Worm (Caenorhabditis elegans) whole organism, L2 larva: ENCODE measurements around the gene ugt-12.
A peak's percentile ranks its signal among the peaks of the same experiment; 100 is the strongest.

ENCODE experiments used
- C34F6.9 ChIP-seq: fragments of 150-350 bp; optimal IDR thresholded peaks from 2 replicates; lab custom pipeline; 2014; ENCODE audit warnings: missing biosample characterization, missing genetic modification characterization
- F13H6.1 ChIP-seq: sonication (generic microtip); optimal IDR thresholded peaks from 2 replicates; lab custom pipeline; 2016; ENCODE audit warnings: missing genetic modification characterization, missing compliant biosample characterization
- R02D3.7 ChIP-seq: fragments of 150-350 bp; optimal IDR thresholded peaks from 2 replicates; lab custom pipeline; 2014; ENCODE audit warnings: missing biosample characterization, missing genetic modification characterization
- alr-1 ChIP-seq: fragments of 150-350 bp; optimal IDR thresholded peaks from 2 replicates; lab custom pipeline; 2014; ENCODE audit warnings: missing biosample characterization, missing genetic modification characterization
- aly-2 ChIP-seq: fragments of 150-350 bp; optimal IDR thresholded peaks from 2 replicates; lab custom pipeline; 2014; ENCODE audit warnings: missing biosample characterization, missing genetic modification characterization
- ama-1 ChIP-seq: fragments of 150-350 bp; optimal IDR thresholded peaks from 2 replicates; lab custom pipeline; 2018; ENCODE audit warnings: inconsistent platforms
- blmp-1 ChIP-seq: sonication (generic microtip); optimal IDR thresholded peaks from 2 replicates; lab custom pipeline; 2017; ENCODE audit warnings: missing genetic modification characterization, mild to moderate bottlenecking, missing compliant biosample characterization, antibody characterized with exemption, moderate library complexity; ENCODE audit not compliant: insufficient read depth
- ceh-16 ChIP-seq: fragments of 150-350 bp; optimal IDR thresholded peaks from 2 replicates; lab custom pipeline; 2014; ENCODE audit warnings: missing biosample characterization, missing genetic modification characterization
- crh-2 ChIP-seq: sonication (generic microtip); optimal IDR thresholded peaks from 2 replicates; lab custom pipeline; 2017; ENCODE audit warnings: missing biosample characterization, missing genetic modification characterization
- egl-27 ChIP-seq: sonication (generic microtip); optimal IDR thresholded peaks from 3 replicates; lab custom pipeline; 2017; ENCODE audit warnings: missing biosample characterization, missing genetic modification reagents, missing genetic modification characterization
- elt-3 ChIP-seq: sonication (generic microtip); optimal IDR thresholded peaks from 2 replicates; lab custom pipeline; 2017; ENCODE audit warnings: missing biosample characterization, missing genetic modification characterization
- fos-1 ChIP-seq: fragments of 150-350 bp; optimal IDR thresholded peaks from 2 replicates; lab custom pipeline; 2014; ENCODE audit warnings: missing biosample characterization, missing genetic modification characterization
- gmeb-1 ChIP-seq: fragments of 150-350 bp; optimal IDR thresholded peaks from 2 replicates; lab custom pipeline; 2014; ENCODE audit warnings: missing biosample characterization, missing genetic modification characterization
- lin-11 ChIP-seq: fragments of 150-350 bp; sonication (generic microtip); optimal IDR thresholded peaks from 2 replicates; lab custom pipeline; 2014; ENCODE audit warnings: missing biosample characterization, missing genetic modification characterization, inconsistent platforms, mixed read lengths
- lin-13 ChIP-seq: fragments of 150-350 bp; optimal IDR thresholded peaks from 2 replicates; lab custom pipeline; 2014; ENCODE audit warnings: missing biosample characterization, missing genetic modification reagents, missing genetic modification characterization
- lin-39 ChIP-seq: fragments of 150-350 bp; optimal IDR thresholded peaks from 2 replicates; lab custom pipeline; 2014; ENCODE audit warnings: missing biosample characterization, missing genetic modification reagents, missing genetic modification characterization
- lsy-2 ChIP-seq, 2 experiments: fragments of 150-350 bp in 1 of 2; sonication (generic microtip) in 1 of 2; optimal IDR thresholded peaks; 2 replicates each; lab custom pipeline; 2014 to 2017; ENCODE audit warnings: missing biosample characterization in 2 of 2, missing genetic modification characterization in 2 of 2
- mab-5 ChIP-seq: fragments of 150-350 bp; optimal IDR thresholded peaks from 2 replicates; lab custom pipeline; 2014; ENCODE audit warnings: missing biosample characterization, missing genetic modification characterization
- mbf-1 ChIP-seq: sonication (generic microtip); optimal IDR thresholded peaks from 2 replicates; lab custom pipeline; 2017; ENCODE audit warnings: missing biosample characterization, missing genetic modification characterization
- mdl-1 ChIP-seq, 2 experiments: fragments of 150-350 bp in 1 of 2; sonication (generic microtip) in 1 of 2; optimal IDR thresholded peaks; 2 replicates each; lab custom pipeline; 2017; ENCODE audit warnings: missing biosample characterization in 2 of 2, missing genetic modification characterization in 2 of 2
- nhr-10 ChIP-seq: sonication (generic microtip); optimal IDR thresholded peaks from 2 replicates; lab custom pipeline; 2017; ENCODE audit warnings: missing biosample characterization, missing genetic modification characterization
- nhr-12 ChIP-seq: fragments of 150-350 bp; optimal IDR thresholded peaks from 2 replicates; lab custom pipeline; 2014; ENCODE audit warnings: missing biosample characterization, missing genetic modification characterization
- nhr-129 ChIP-seq: fragments of 150-350 bp; optimal IDR thresholded peaks from 2 replicates; lab custom pipeline; 2014; ENCODE audit warnings: missing biosample characterization, missing genetic modification characterization
- nhr-21 ChIP-seq: fragments of 150-350 bp; optimal IDR thresholded peaks from 2 replicates; lab custom pipeline; 2014; ENCODE audit warnings: missing biosample characterization, missing genetic modification characterization
- nhr-23 ChIP-seq: fragments of 150-350 bp; optimal IDR thresholded peaks from 2 replicates; lab custom pipeline; 2014; ENCODE audit warnings: missing biosample characterization, missing genetic modification reagents, missing genetic modification characterization
- nhr-25 ChIP-seq: fragments of 150-350 bp; sonication (generic microtip); optimal IDR thresholded peaks from 3 replicates; lab custom pipeline; 2014; ENCODE audit warnings: missing biosample characterization, missing genetic modification characterization
- sem-4 ChIP-seq: fragments of 150-350 bp; optimal IDR thresholded peaks from 2 replicates; lab custom pipeline; 2014; ENCODE audit warnings: missing biosample characterization, missing genetic modification reagents, missing genetic modification characterization
- skn-1 ChIP-seq: sonication (generic microtip); optimal IDR thresholded peaks from 2 replicates; lab custom pipeline; 2017; ENCODE audit warnings: missing biosample characterization, missing genetic modification characterization
- sma-9 ChIP-seq, 2 experiments: fragments of 150-350 bp in 1 of 2; sonication (generic microtip) in 1 of 2; optimal IDR thresholded peaks; 2 replicates each; lab custom pipeline; 2014 to 2016; ENCODE audit warnings: missing genetic modification characterization in 2 of 2, mild to moderate bottlenecking in 1 of 2, missing biosample characterization in 1 of 2, missing compliant biosample characterization in 1 of 2, missing genetic modification reagents in 1 of 2, moderate library complexity in 1 of 2
- snpc-4 ChIP-seq: fragments of 150-350 bp; optimal IDR thresholded peaks from 2 replicates; lab custom pipeline; 2014; ENCODE audit warnings: missing biosample characterization, missing genetic modification characterization
- unc-39 ChIP-seq: fragments of 150-350 bp; optimal IDR thresholded peaks from 2 replicates; lab custom pipeline; 2014; ENCODE audit warnings: missing biosample characterization, missing genetic modification characterization
- unc-55 ChIP-seq: fragments of 150-350 bp; sonication (generic microtip); optimal IDR thresholded peaks from 3 replicates; lab custom pipeline; 2014; ENCODE audit warnings: missing biosample characterization, missing genetic modification reagents, missing genetic modification characterization
- unc-62 ChIP-seq: fragments of 150-350 bp; optimal IDR thresholded peaks from 2 replicates; lab custom pipeline; 2014; ENCODE audit warnings: missing biosample characterization, missing genetic modification reagents, missing genetic modification characterization
- zag-1 ChIP-seq: fragments of 150-350 bp; optimal IDR thresholded peaks from 2 replicates; lab custom pipeline; 2014; ENCODE audit warnings: missing biosample characterization, missing genetic modification characterization
- ztf-1 ChIP-seq: fragments of 200-800 bp; sonication (Bioruptor generic); conservative IDR thresholded peaks from 2 replicates; pipeline ENCODE4 v1.3.6; 2022; ENCODE audit warnings: missing genetic modification characterization, missing compliant biosample characterization
- ztf-11 ChIP-seq: sonication (generic microtip); optimal IDR thresholded peaks from 2 replicates; lab custom pipeline; 2017; ENCODE audit warnings: missing biosample characterization, missing genetic modification characterization

Gene ugt-12

ce11 chrV:4864330-4864729 lies 25.1 kb downstream of the ugt-12 start:
- TF ChIP-seq ceh-16 (tag; lab: Kevin White, UChicago): no peak
- no peak for TF ChIP-seq ztf-1 (GFP tag; lab: Robert Waterston, UW)
- no peak for TF ChIP-seq F13H6.1 (tag; lab: Kevin White, UChicago)
- no peak for TF ChIP-seq R02D3.7 (tag; lab: Kevin White, UChicago)
- TF ChIP-seq nhr-23: no peak
- TF ChIP-seq aly-2 (tag; lab: Kevin White, UChicago): no peak
- TF ChIP-seq zag-1 (tag; lab: Kevin White, UChicago): no peak
- TF ChIP-seq mdl-1 (tag; optimal IDR thresholded peaks at IDR 0.05; lab: Kevin White, UChicago): no peak
- no peak for TF ChIP-seq crh-2 (tag; lab: Kevin White, UChicago)

- TF ChIP-seq alr-1 (tag; lab: Kevin White, UChicago): no peak
- TF ChIP-seq nhr-10 (tag; lab: Kevin White, UChicago): no peak
- no peak for TF ChIP-seq nhr-12 (tag; lab: Kevin White, UChicago)
- TF ChIP-seq lin-11: no peak
- peak; percentile 65 for TF ChIP-seq F13H6.1 (tag; lab: Kevin White, UChicago)
- TF ChIP-seq lin-13 (GFP tag; lab: Kevin White, UChicago): no peak
- no peak for TF ChIP-seq sem-4 (tag; lab: Kevin White, UChicago)
- no peak for TF ChIP-seq R02D3.7 (tag; lab: Kevin White, UChicago)
- TF ChIP-seq nhr-25 (tag; lab: Kevin White, UChicago): peak; percentile 22
- no peak for TF ChIP-seq gmeb-1 (tag; lab: Kevin White, UChicago)
- no peak for TF ChIP-seq lin-39 (tag; lab: Kevin White, UChicago)
- peak; percentile 67 for TF ChIP-seq sma-9 (GFP tag; optimal IDR thresholded peaks at IDR 0.05; lab: Kevin White, UChicago)
- TF ChIP-seq sma-9 (tag; optimal IDR thresholded peaks at IDR 0.05; lab: Kevin White, UChicago): no peak
- TF ChIP-seq nhr-129 (tag; lab: Kevin White, UChicago): peak; percentile 97
- peak; percentile 40 for TF ChIP-seq fos-1 (tag; lab: Kevin White, UChicago)
- TF ChIP-seq ama-1 (lab: Kevin White, UChicago): no peak
- TF ChIP-seq elt-3 (tag; lab: Kevin White, UChicago): no peak
- TF ChIP-seq unc-55 (GFP tag; lab: Kevin White, UChicago): no peak
- no peak for TF ChIP-seq unc-62 (GFP tag; lab: Kevin White, UChicago)
- no peak for TF ChIP-seq egl-27 (tag; lab: Kevin White, UChicago)
- TF ChIP-seq C34F6.9 (tag; lab: Kevin White, UChicago): no peak
- TF ChIP-seq unc-39 (tag; lab: Kevin White, UChicago): no peak
- peak; percentile 49 for TF ChIP-seq crh-2 (tag; lab: Kevin White, UChicago)
- peak in 1 of 2 experiments; percentile 49 for TF ChIP-seq lsy-2 (tag; optimal IDR thresholded peaks at IDR 0.05; lab: Kevin White, UChicago)
These were observed 26.7 kb downstream of the ugt-12 start, which contains the start of gene C37H5.13 for ce11 chrV:4862737-4863136. TSS of gene C37H5.13 (minus strand) at chrV:4862965.

DNA sequence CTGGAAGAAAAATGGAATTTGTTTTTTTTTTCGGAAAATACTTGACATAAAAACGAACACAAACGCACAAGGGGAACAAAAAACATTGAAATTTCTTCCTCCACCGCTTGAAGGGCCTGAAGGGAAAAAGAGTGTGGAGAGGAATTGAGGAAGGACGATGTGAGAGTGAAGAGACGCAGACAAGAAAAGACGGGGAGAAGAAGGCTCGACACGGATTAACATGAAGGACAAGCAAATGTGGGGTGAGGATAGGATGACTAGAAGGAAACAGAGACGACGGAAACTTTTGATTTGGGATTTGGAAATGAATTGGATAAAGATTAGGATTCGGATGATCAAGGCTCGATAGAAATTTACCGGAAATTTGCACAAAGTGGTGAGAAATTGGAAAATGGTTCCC lies 28.9 kb downstream of the ugt-12 start:
- peak in 1 of 2 experiments; percentile 45 for TF ChIP-seq lsy-2 (tag; optimal IDR thresholded peaks at IDR 0.05; lab: Kevin White, UChicago)
- TF ChIP-seq unc-55 (GFP tag; lab: Kevin White, UChicago): peak; percentile 42
- no peak for TF ChIP-seq mab-5 (tag; lab: Kevin White, UChicago)
- TF ChIP-seq nhr-129 (tag; lab: Kevin White, UChicago): peak; percentile 51

- TF ChIP-seq ztf-1 (GFP tag; lab: Robert Waterston, UW): no peak
- TF ChIP-seq crh-2 (tag; lab: Kevin White, UChicago): no peak
- no peak for TF ChIP-seq unc-39 (tag; lab: Kevin White, UChicago)
- TF ChIP-seq nhr-12 (tag; lab: Kevin White, UChicago): no peak
- no peak for TF ChIP-seq snpc-4
- no peak for TF ChIP-seq aly-2 (tag; lab: Kevin White, UChicago)
These were observed 31.9 kb downstream of the ugt-12 start for ce11 chrV:4857561-4857960.

- TF ChIP-seq unc-55 (GFP tag; lab: Kevin White, UChicago): no peak
- no peak for TF ChIP-seq blmp-1 (tag; lab: Kevin White, UChicago)
- TF ChIP-seq unc-62 (GFP tag; lab: Kevin White, UChicago): no peak
- TF ChIP-seq R02D3.7 (tag; lab: Kevin White, UChicago): no peak
- TF ChIP-seq sma-9 (GFP tag; optimal IDR thresholded peaks at IDR 0.05; lab: Kevin White, UChicago): no peak
- TF ChIP-seq sma-9 (tag; optimal IDR thresholded peaks at IDR 0.05; lab: Kevin White, UChicago): no peak
- no peak for TF ChIP-seq nhr-129 (tag; lab: Kevin White, UChicago)
- no peak for TF ChIP-seq ztf-11 (tag; lab: Kevin White, UChicago)
- TF ChIP-seq ama-1 (lab: Kevin White, UChicago): no peak
- TF ChIP-seq F13H6.1 (tag; lab: Kevin White, UChicago): no peak
- no peak for TF ChIP-seq mbf-1 (tag; lab: Kevin White, UChicago)
- no peak for TF ChIP-seq elt-3 (tag; lab: Kevin White, UChicago)
- TF ChIP-seq nhr-12 (tag; lab: Kevin White, UChicago): no peak
- TF ChIP-seq skn-1 (tag; lab: Kevin White, UChicago): no peak
- TF ChIP-seq nhr-21 (tag; lab: Kevin White, UChicago): no peak
These were observed 37.5 kb downstream of the ugt-12 start for ce11 chrV:4851969-4852368.
